Fruit fly (Drosophila melanogaster): Measurements from ENCODE around the gene CG12725.

The CG12725 gene

dm6 chrX:13386776-13387175 lies 15.9 kb downstream of the CG12725 start:
- no peak for TF ChIP-seq Jra (GFP tag; optimal IDR thresholded peaks at IDR 0.05)
- TF ChIP-seq Myc (optimal IDR thresholded peaks at IDR 0.05), result no peak
- no peak for TF ChIP-seq CG32264 (GFP tag; optimal IDR thresholded peaks at IDR 0.05)

dm6 chrX:13384583-13385342 lies 17.9 kb downstream of the CG12725 start, which contains the start of the genes Rbp1-like and Tim9a:
Gene Rbp1-like, minus strand, starts transcription at chrX:13384877.
Gene Tim9a, plus strand, starts transcription at chrX:13385210.
- peak; percentile 68 for TF ChIP-seq Hnf4 (GFP tag; optimal IDR thresholded peaks at IDR 0.05)
- TF ChIP-seq h (GFP tag; optimal IDR thresholded peaks at IDR 0.05), result peak; percentile 63
- TF ChIP-seq CG32264 (GFP tag; optimal IDR thresholded peaks at IDR 0.05), result no peak
- peak; percentile 62 for TF ChIP-seq rgr (GFP tag; optimal IDR thresholded peaks at IDR 0.05)
- no peak for TF ChIP-seq N (GFP tag; optimal IDR thresholded peaks at IDR 0.05)
- TF ChIP-seq tai (GFP tag; optimal IDR thresholded peaks at IDR 0.05), result peak; percentile 47
- TF ChIP-seq woc (GFP tag; optimal IDR thresholded peaks at IDR 0.05), result peak; percentile 39
- peak; percentile 55 for TF ChIP-seq CG9705 (GFP tag; optimal IDR thresholded peaks at IDR 0.05)
- no peak for TF ChIP-seq GATAd (GFP tag; optimal IDR thresholded peaks at IDR 0.05)
- TF ChIP-seq brk (GFP tag; optimal IDR thresholded peaks at IDR 0.05), result peak; percentile 60
- TF ChIP-seq Dif (GFP tag; optimal IDR thresholded peaks at IDR 0.05; ENCODE audit: partially characterized antibody), result no peak
- no peak for TF ChIP-seq Dfd (GFP tag; optimal IDR thresholded peaks at IDR 0.05)
- peak; percentile 57 for TF ChIP-seq sage (GFP tag; optimal IDR thresholded peaks at IDR 0.05)
- TF ChIP-seq foxo (GFP tag; optimal IDR thresholded peaks at IDR 0.05), result peak in 1 of 2 experiments; percentile 67
- TF ChIP-seq pan (optimal IDR thresholded peaks at IDR 0.05), result no peak
- peak; percentile 59 for TF ChIP-seq HLH106 (tag; optimal IDR thresholded peaks at IDR 0.05)
- peak; percentile 45 for TF ChIP-seq psq (GFP tag; optimal IDR thresholded peaks at IDR 0.05)
- peak; percentile 35 for TF ChIP-seq OdsH (GFP tag; optimal IDR thresholded peaks at IDR 0.05)
- TF ChIP-seq Hr83 (GFP tag; optimal IDR thresholded peaks at IDR 0.05; ENCODE audit: poor library complexity, severe bottlenecking), result peak; percentile 45
- no peak for TF ChIP-seq lola (GFP tag; optimal IDR thresholded peaks at IDR 0.05)
- TF ChIP-seq CrebA (GFP tag; optimal IDR thresholded peaks at IDR 0.05; ENCODE audit: borderline replicate concordance), result no peak
- TF ChIP-seq Abd-B (GFP tag; optimal IDR thresholded peaks at IDR 0.05), result no peak
- no peak for TF ChIP-seq Mio (GFP tag; optimal IDR thresholded peaks at IDR 0.05)
- no peak for TF ChIP-seq dsf (GFP tag; optimal IDR thresholded peaks at IDR 0.05; ENCODE audit: borderline replicate concordance)
- no peak for TF ChIP-seq jim (GFP tag; optimal IDR thresholded peaks at IDR 0.05)
- TF ChIP-seq sv (GFP tag; optimal IDR thresholded peaks at IDR 0.05), result peak; percentile 42
- peak; percentile 69 for TF ChIP-seq Jra (GFP tag; optimal IDR thresholded peaks at IDR 0.05)
- TF ChIP-seq Myc (optimal IDR thresholded peaks at IDR 0.05), result peak; percentile 26
- no peak for TF ChIP-seq Vsx2 (GFP tag; optimal IDR thresholded peaks at IDR 0.05; ENCODE audit: partially characterized antibody)
- TF ChIP-seq dl (GFP tag; optimal IDR thresholded peaks at IDR 0.05; ENCODE audit: insufficient read depth in 1 of 2, partially characterized antibody in 2 of 2), result no peak
- TF ChIP-seq Rel (GFP tag; optimal IDR thresholded peaks at IDR 0.05), result no peak
- TF ChIP-seq Rel (tag; optimal IDR thresholded peaks at IDR 0.05), result peak; percentile 39
- TF ChIP-seq br (GFP tag; optimal IDR thresholded peaks at IDR 0.05), result peak; percentile 7
- no peak for TF ChIP-seq Hr78 (GFP tag; optimal IDR thresholded peaks at IDR 0.05)
- peak; percentile 15 for TF ChIP-seq ey (GFP tag; optimal IDR thresholded peaks at IDR 0.05)
- TF ChIP-seq usp (GFP tag; optimal IDR thresholded peaks at IDR 0.05), result no peak
- peak; percentile 38 for TF ChIP-seq fru (GFP tag; optimal IDR thresholded peaks at IDR 0.05)
- peak; percentile 49 for TF ChIP-seq dmrt93B (GFP tag; optimal IDR thresholded peaks at IDR 0.05)
- TF ChIP-seq Sp1 (GFP tag; optimal IDR thresholded peaks at IDR 0.05), result peak; percentile 57

- TF ChIP-seq Abd-B (GFP tag; optimal IDR thresholded peaks at IDR 0.05) (no peak), woc (GFP tag; optimal IDR thresholded peaks at IDR 0.05) (no peak), Dfd (GFP tag; optimal IDR thresholded peaks at IDR 0.05) (peak; percentile 90), brk (GFP tag; optimal IDR thresholded peaks at IDR 0.05) (no peak), Hnf4 (GFP tag; optimal IDR thresholded peaks at IDR 0.05) (no peak), foxo (GFP tag; optimal IDR thresholded peaks at IDR 0.05) (no peak)
Observed at dm6 chrX:13384177-13384576, 18.5 kb downstream of the CG12725 start.

Measured in whole organism, wandering third instar larva.